Fruit fly (Drosophila melanogaster) whole organism, embryonic: Measurements from ENCODE around the gene CG13306.

Source experiments
- Atf6 ChIP-seq: fragments of 200-800 bp; sonication (Bioruptor generic); IDR thresholded peaks from 2 replicates; pipeline ENCODE4 v1.3.6; 2022; ENCODE audit warnings: missing biosample characterization, missing genetic modification characterization
- CG18476 ChIP-seq: fragments of 200-800 bp; sonication (Bioruptor generic); optimal IDR thresholded peaks from 2 replicates; lab custom pipeline; 2016; ENCODE audit warnings: missing biosample characterization, mild to moderate bottlenecking, missing genetic modification characterization
- Neu2 ChIP-seq: fragments of 200-800 bp; sonication (Bioruptor generic); optimal IDR thresholded peaks from 3 replicates; lab custom pipeline; 2016; ENCODE audit warnings: missing biosample characterization, missing genetic modification characterization, borderline replicate concordance
- ap ChIP-seq: fragments of 200-800 bp; sonication (Bioruptor generic); IDR thresholded peaks from 2 replicates; pipeline ENCODE4 v1.3.6; 2022; ENCODE audit warnings: missing biosample characterization, missing genetic modification characterization
- dysf ChIP-seq: fragments of 200-800 bp; sonication (Bioruptor generic); IDR thresholded peaks from 3 replicates; pipeline ENCODE4 v1.3.6; 2022; ENCODE audit warnings: missing biosample characterization, missing genetic modification characterization
- ems ChIP-seq: fragments of 200-800 bp; sonication (Bioruptor generic); optimal IDR thresholded peaks from 3 replicates; lab custom pipeline; 2016; ENCODE audit warnings: missing biosample characterization, missing genetic modification characterization
- grn ChIP-seq: fragments of 200-800 bp; sonication (Bioruptor generic); optimal IDR thresholded peaks from 3 replicates; lab custom pipeline; 2017; ENCODE audit warnings: missing biosample characterization, missing genetic modification characterization
- hkb ChIP-seq, 2 experiments: fragments of 200-800 bp in 1 of 2; fragments of >200 bp in 1 of 2; sonication (Bioruptor generic) in 1 of 2; IDR thresholded peaks in 1 of 2; optimal IDR thresholded peaks in 1 of 2; 2 replicates each; pipeline versions ENCODE4 v1.3.6 to Lab custom; 2017 to 2022; ENCODE audit warnings: missing biosample characterization in 1 of 2, missing genetic modification characterization in 1 of 2
- pan ChIP-seq, 4 experiments: fragments of >200 bp in 3 of 4; fragments of 200-800 bp in 1 of 4; sonication (Bioruptor generic) in 1 of 4; optimal IDR thresholded peaks in 3 of 4; IDR thresholded peaks in 1 of 4; 2 replicates each; pipeline versions ENCODE4 v1.3.6 to Lab custom; 2017 to 2022; ENCODE audit warnings: missing biosample characterization in 2 of 4, missing genetic modification characterization in 2 of 4, mixed read lengths in 1 of 4

DNA sequence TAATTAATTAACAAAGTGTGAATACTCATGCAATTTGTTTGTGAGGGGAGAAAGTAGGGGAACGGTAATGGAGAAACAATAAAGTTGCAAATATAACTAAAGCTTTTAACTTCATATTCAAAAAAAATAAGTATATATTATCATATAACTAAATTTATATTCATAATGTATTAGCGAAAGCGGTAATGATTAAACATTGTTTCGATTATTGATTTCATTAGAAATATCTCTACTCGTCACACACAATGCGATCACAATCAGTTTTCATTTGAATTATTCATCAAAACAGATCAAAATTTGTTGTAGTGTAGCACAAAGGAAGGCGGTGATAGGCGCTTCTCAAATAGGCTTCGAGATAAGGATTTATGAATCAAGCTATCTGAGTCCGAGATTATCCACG lies 6.2 kb upstream of the CG13306 start, which contains the start of gene CG6576:
- no peak for TF ChIP-seq Atf6 (GFP tag; lab: Robert Waterston, UW)
- no peak for TF ChIP-seq Neu2 (GFP tag; lab: Kevin White, UChicago)
- no peak for TF ChIP-seq dysf (GFP tag; lab: Robert Waterston, UW)
- TF ChIP-seq ems (GFP tag; lab: Kevin White, UChicago) = no peak
- TF ChIP-seq ap (GFP tag; lab: Robert Waterston, UW) = no peak
- no peak for TF ChIP-seq hkb (optimal IDR thresholded peaks at IDR 0.05; lab: Kevin White, UChicago)
- TF ChIP-seq hkb (GFP tag; IDR thresholded peaks at IDR 0.05; lab: Robert Waterston, UW) = no peak
- TF ChIP-seq grn = no peak
- no peak for TF ChIP-seq pan (optimal IDR thresholded peaks at IDR 0.05; lab: Kevin White, UChicago)
- TF ChIP-seq pan (GFP tag; optimal IDR thresholded peaks at IDR 0.05 in 1 of 2, IDR thresholded peaks at IDR 0.05 in 1 of 2) = no peak
- no peak for TF ChIP-seq CG18476 (GFP tag; lab: Kevin White, UChicago)
